Worm (Caenorhabditis elegans) whole organism, L2 larva: ENCODE results near the gene nlp-24.

ENCODE experiments used
- C34F6.9 ChIP-seq: fragments of 150-350 bp; optimal IDR thresholded peaks from 2 replicates; lab custom pipeline; 2014; ENCODE audit warnings: missing biosample characterization, missing genetic modification characterization
- F13H6.1 ChIP-seq: sonication (generic microtip); optimal IDR thresholded peaks from 2 replicates; lab custom pipeline; 2016; ENCODE audit warnings: missing genetic modification characterization, missing compliant biosample characterization
- R02D3.7 ChIP-seq: fragments of 150-350 bp; optimal IDR thresholded peaks from 2 replicates; lab custom pipeline; 2014; ENCODE audit warnings: missing biosample characterization, missing genetic modification characterization
- Y55F3AM.14 ChIP-seq: fragments of 200-800 bp; sonication (Bioruptor generic); optimal IDR thresholded peaks from 2 replicates; lab custom pipeline; 2018; ENCODE audit warnings: mild to moderate bottlenecking, missing genetic modification characterization, missing compliant biosample characterization
- ZK546.5 ChIP-seq: sonication (generic microtip); optimal IDR thresholded peaks from 2 replicates; lab custom pipeline; 2017; ENCODE audit warnings: missing biosample characterization, missing genetic modification characterization
- alr-1 ChIP-seq: fragments of 150-350 bp; optimal IDR thresholded peaks from 2 replicates; lab custom pipeline; 2014; ENCODE audit warnings: missing biosample characterization, missing genetic modification characterization
- aly-2 ChIP-seq: fragments of 150-350 bp; optimal IDR thresholded peaks from 2 replicates; lab custom pipeline; 2014; ENCODE audit warnings: missing biosample characterization, missing genetic modification characterization
- ama-1 ChIP-seq: fragments of 150-350 bp; optimal IDR thresholded peaks from 2 replicates; lab custom pipeline; 2018; ENCODE audit warnings: inconsistent platforms
- blmp-1 ChIP-seq: sonication (generic microtip); optimal IDR thresholded peaks from 2 replicates; lab custom pipeline; 2017; ENCODE audit warnings: missing genetic modification characterization, mild to moderate bottlenecking, missing compliant biosample characterization, antibody characterized with exemption, moderate library complexity; ENCODE audit not compliant: insufficient read depth
- ceh-16 ChIP-seq: fragments of 150-350 bp; optimal IDR thresholded peaks from 2 replicates; lab custom pipeline; 2014; ENCODE audit warnings: missing biosample characterization, missing genetic modification characterization
- ceh-82 ChIP-seq: fragments of 150-350 bp; optimal IDR thresholded peaks from 2 replicates; lab custom pipeline; 2014; ENCODE audit warnings: missing biosample characterization, missing genetic modification characterization
- crh-2 ChIP-seq: sonication (generic microtip); optimal IDR thresholded peaks from 2 replicates; lab custom pipeline; 2017; ENCODE audit warnings: missing biosample characterization, missing genetic modification characterization
- dmd-4 ChIP-seq: sonication (generic microtip); optimal IDR thresholded peaks from 2 replicates; lab custom pipeline; 2017; ENCODE audit warnings: missing biosample characterization, missing genetic modification characterization
- egl-27 ChIP-seq: sonication (generic microtip); optimal IDR thresholded peaks from 3 replicates; lab custom pipeline; 2017; ENCODE audit warnings: missing biosample characterization, missing genetic modification reagents, missing genetic modification characterization
- elt-1 ChIP-seq: fragments of 150-350 bp; optimal IDR thresholded peaks from 2 replicates; lab custom pipeline; 2014; ENCODE audit warnings: missing biosample characterization, missing genetic modification characterization
- elt-3 ChIP-seq: sonication (generic microtip); optimal IDR thresholded peaks from 2 replicates; lab custom pipeline; 2017; ENCODE audit warnings: missing biosample characterization, missing genetic modification characterization
- fos-1 ChIP-seq: fragments of 150-350 bp; optimal IDR thresholded peaks from 2 replicates; lab custom pipeline; 2014; ENCODE audit warnings: missing biosample characterization, missing genetic modification characterization
- gmeb-1 ChIP-seq: fragments of 150-350 bp; optimal IDR thresholded peaks from 2 replicates; lab custom pipeline; 2014; ENCODE audit warnings: missing biosample characterization, missing genetic modification characterization
- lin-11 ChIP-seq: fragments of 150-350 bp; sonication (generic microtip); optimal IDR thresholded peaks from 2 replicates; lab custom pipeline; 2014; ENCODE audit warnings: missing biosample characterization, missing genetic modification characterization, inconsistent platforms, mixed read lengths
- lin-13 ChIP-seq: fragments of 150-350 bp; optimal IDR thresholded peaks from 2 replicates; lab custom pipeline; 2014; ENCODE audit warnings: missing biosample characterization, missing genetic modification reagents, missing genetic modification characterization
- lin-39 ChIP-seq: fragments of 150-350 bp; optimal IDR thresholded peaks from 2 replicates; lab custom pipeline; 2014; ENCODE audit warnings: missing biosample characterization, missing genetic modification reagents, missing genetic modification characterization
- lsy-2 ChIP-seq, 2 experiments: fragments of 150-350 bp in 1 of 2; sonication (generic microtip) in 1 of 2; optimal IDR thresholded peaks; 2 replicates each; lab custom pipeline; 2014 to 2017; ENCODE audit warnings: missing biosample characterization in 2 of 2, missing genetic modification characterization in 2 of 2
- mab-5 ChIP-seq: fragments of 150-350 bp; optimal IDR thresholded peaks from 2 replicates; lab custom pipeline; 2014; ENCODE audit warnings: missing biosample characterization, missing genetic modification characterization
- mbf-1 ChIP-seq: sonication (generic microtip); optimal IDR thresholded peaks from 2 replicates; lab custom pipeline; 2017; ENCODE audit warnings: missing biosample characterization, missing genetic modification characterization
- mdl-1 ChIP-seq, 2 experiments: fragments of 150-350 bp in 1 of 2; sonication (generic microtip) in 1 of 2; optimal IDR thresholded peaks; 2 replicates each; lab custom pipeline; 2017; ENCODE audit warnings: missing biosample characterization in 2 of 2, missing genetic modification characterization in 2 of 2
- nhr-10 ChIP-seq: sonication (generic microtip); optimal IDR thresholded peaks from 2 replicates; lab custom pipeline; 2017; ENCODE audit warnings: missing biosample characterization, missing genetic modification characterization
- nhr-11 ChIP-seq: fragments of 150-350 bp; optimal IDR thresholded peaks from 2 replicates; lab custom pipeline; 2014; ENCODE audit warnings: missing biosample characterization, missing genetic modification characterization
- nhr-12 ChIP-seq: fragments of 150-350 bp; optimal IDR thresholded peaks from 2 replicates; lab custom pipeline; 2014; ENCODE audit warnings: missing biosample characterization, missing genetic modification characterization
- nhr-129 ChIP-seq: fragments of 150-350 bp; optimal IDR thresholded peaks from 2 replicates; lab custom pipeline; 2014; ENCODE audit warnings: missing biosample characterization, missing genetic modification characterization
- nhr-21 ChIP-seq: fragments of 150-350 bp; optimal IDR thresholded peaks from 2 replicates; lab custom pipeline; 2014; ENCODE audit warnings: missing biosample characterization, missing genetic modification characterization
- nhr-23 ChIP-seq: fragments of 150-350 bp; optimal IDR thresholded peaks from 2 replicates; lab custom pipeline; 2014; ENCODE audit warnings: missing biosample characterization, missing genetic modification reagents, missing genetic modification characterization
- nhr-237 ChIP-seq: fragments of 150-350 bp; optimal IDR thresholded peaks from 2 replicates; lab custom pipeline; 2014; ENCODE audit warnings: missing biosample characterization, missing genetic modification characterization
- nhr-25 ChIP-seq: fragments of 150-350 bp; sonication (generic microtip); optimal IDR thresholded peaks from 3 replicates; lab custom pipeline; 2014; ENCODE audit warnings: missing biosample characterization, missing genetic modification characterization
- nhr-6 ChIP-seq: fragments of 150-350 bp; optimal IDR thresholded peaks from 2 replicates; lab custom pipeline; 2014; ENCODE audit warnings: missing biosample characterization, missing genetic modification characterization
- nhr-77 ChIP-seq: fragments of 150-350 bp; optimal IDR thresholded peaks from 2 replicates; lab custom pipeline; 2014; ENCODE audit warnings: missing biosample characterization, missing genetic modification characterization
- peb-1 ChIP-seq: fragments of 150-350 bp; optimal IDR thresholded peaks from 2 replicates; lab custom pipeline; 2014; ENCODE audit warnings: missing biosample characterization, missing genetic modification characterization
- sem-4 ChIP-seq: fragments of 150-350 bp; optimal IDR thresholded peaks from 2 replicates; lab custom pipeline; 2014; ENCODE audit warnings: missing biosample characterization, missing genetic modification reagents, missing genetic modification characterization
- skn-1 ChIP-seq: sonication (generic microtip); optimal IDR thresholded peaks from 2 replicates; lab custom pipeline; 2017; ENCODE audit warnings: missing biosample characterization, missing genetic modification characterization
- sma-3 ChIP-seq: sonication (generic microtip); optimal IDR thresholded peaks from 2 replicates; lab custom pipeline; 2016; ENCODE audit warnings: missing genetic modification reagents, missing genetic modification characterization, missing compliant biosample characterization
- sma-9 ChIP-seq, 2 experiments: fragments of 150-350 bp in 1 of 2; sonication (generic microtip) in 1 of 2; optimal IDR thresholded peaks; 2 replicates each; lab custom pipeline; 2014 to 2016; ENCODE audit warnings: missing genetic modification characterization in 2 of 2, mild to moderate bottlenecking in 1 of 2, missing biosample characterization in 1 of 2, missing compliant biosample characterization in 1 of 2, missing genetic modification reagents in 1 of 2, moderate library complexity in 1 of 2
- snpc-4 ChIP-seq: fragments of 150-350 bp; optimal IDR thresholded peaks from 2 replicates; lab custom pipeline; 2014; ENCODE audit warnings: missing biosample characterization, missing genetic modification characterization
- unc-39 ChIP-seq: fragments of 150-350 bp; optimal IDR thresholded peaks from 2 replicates; lab custom pipeline; 2014; ENCODE audit warnings: missing biosample characterization, missing genetic modification characterization
- unc-55 ChIP-seq: fragments of 150-350 bp; sonication (generic microtip); optimal IDR thresholded peaks from 3 replicates; lab custom pipeline; 2014; ENCODE audit warnings: missing biosample characterization, missing genetic modification reagents, missing genetic modification characterization
- unc-62 ChIP-seq: fragments of 150-350 bp; optimal IDR thresholded peaks from 2 replicates; lab custom pipeline; 2014; ENCODE audit warnings: missing biosample characterization, missing genetic modification reagents, missing genetic modification characterization
- zag-1 ChIP-seq: fragments of 150-350 bp; optimal IDR thresholded peaks from 2 replicates; lab custom pipeline; 2014; ENCODE audit warnings: missing biosample characterization, missing genetic modification characterization
- ztf-1 ChIP-seq: fragments of 200-800 bp; sonication (Bioruptor generic); conservative IDR thresholded peaks from 2 replicates; pipeline ENCODE4 v1.3.6; 2022; ENCODE audit warnings: missing genetic modification characterization, missing compliant biosample characterization
- ztf-11 ChIP-seq: sonication (generic microtip); optimal IDR thresholded peaks from 2 replicates; lab custom pipeline; 2017; ENCODE audit warnings: missing biosample characterization, missing genetic modification characterization
- ztf-4 ChIP-seq: fragments of 150-350 bp; optimal IDR thresholded peaks from 2 replicates; lab custom pipeline; 2014; ENCODE audit warnings: missing biosample characterization, missing genetic modification characterization

The nlp-24 gene

DNA sequence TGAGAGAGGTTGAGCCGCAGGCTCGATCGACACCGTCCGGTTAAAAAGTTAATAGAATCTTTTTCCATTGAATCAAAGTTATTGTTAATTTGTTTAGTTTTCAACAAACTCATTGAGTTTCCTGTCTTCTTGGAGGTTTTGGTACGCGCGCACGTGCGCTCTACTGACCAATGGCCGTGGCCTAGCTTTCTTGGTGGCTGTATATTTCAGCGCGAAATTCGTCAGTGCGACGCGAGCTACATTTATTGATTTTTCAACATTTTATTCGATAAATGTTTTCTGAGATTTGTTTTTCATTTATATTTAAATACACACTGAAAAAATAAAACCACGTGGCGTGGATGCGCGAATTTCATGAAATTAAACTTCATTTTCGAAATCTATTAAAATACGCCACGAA, 28.0 kb downstream of the nlp-24 start, which contains the start of gene bir-1:
bir-1 (plus strand) TSS at position 312 of the 400 bp plus-strand sequence.
- no peak for TF ChIP-seq zag-1
- TF ChIP-seq C34F6.9: peak; percentile 91
- TF ChIP-seq nhr-10 (tag; lab: Kevin White, UChicago): no peak
- no peak for TF ChIP-seq mab-5 (tag; lab: Kevin White, UChicago)
- no peak for TF ChIP-seq lin-39 (tag; lab: Kevin White, UChicago)
- peak; percentile 58 for TF ChIP-seq nhr-25 (tag; lab: Kevin White, UChicago)
- no peak for TF ChIP-seq ceh-82 (tag; lab: Kevin White, UChicago)
- peak; percentile 90 for TF ChIP-seq unc-55 (GFP tag; lab: Kevin White, UChicago)
- TF ChIP-seq nhr-77: no peak
- no peak for TF ChIP-seq mbf-1 (tag; lab: Kevin White, UChicago)
- TF ChIP-seq peb-1: no peak
- no peak for TF ChIP-seq nhr-23 (tag; lab: Kevin White, UChicago)
- no peak for TF ChIP-seq nhr-237 (tag; lab: Kevin White, UChicago)
- no peak for TF ChIP-seq Y55F3AM.14 (GFP tag; lab: Kevin White, UChicago)
- peak; percentile 46 for TF ChIP-seq sma-3 (GFP tag; lab: Kevin White, UChicago)
- TF ChIP-seq elt-3 (tag; lab: Kevin White, UChicago): no peak
- no peak for TF ChIP-seq aly-2 (tag; lab: Kevin White, UChicago)
- TF ChIP-seq elt-1 (tag; lab: Kevin White, UChicago): no peak
- TF ChIP-seq sma-9 (GFP tag; optimal IDR thresholded peaks at IDR 0.05; lab: Kevin White, UChicago): peak; percentile 69
- TF ChIP-seq sma-9 (tag; optimal IDR thresholded peaks at IDR 0.05; lab: Kevin White, UChicago): no peak
- peak; percentile 58 for TF ChIP-seq nhr-129 (tag; lab: Kevin White, UChicago)
- TF ChIP-seq ama-1 (lab: Kevin White, UChicago): no peak
- no peak for TF ChIP-seq blmp-1 (tag; lab: Kevin White, UChicago)
- no peak for TF ChIP-seq lin-11 (tag; lab: Kevin White, UChicago)
- no peak for TF ChIP-seq alr-1
- no peak for TF ChIP-seq nhr-12 (tag; lab: Kevin White, UChicago)
- no peak for TF ChIP-seq unc-39
- peak in 1 of 2 experiments; percentile 77 for TF ChIP-seq lsy-2 (tag; optimal IDR thresholded peaks at IDR 0.05; lab: Kevin White, UChicago)
- TF ChIP-seq nhr-6 (tag; lab: Kevin White, UChicago): no peak
- no peak for TF ChIP-seq nhr-11 (tag; lab: Kevin White, UChicago)
- TF ChIP-seq dmd-4 (tag; lab: Kevin White, UChicago): no peak
- no peak for TF ChIP-seq R02D3.7 (tag; lab: Kevin White, UChicago)
- peak; percentile 68 for TF ChIP-seq crh-2 (tag; lab: Kevin White, UChicago)
- no peak for TF ChIP-seq skn-1 (tag; lab: Kevin White, UChicago)
- no peak for TF ChIP-seq nhr-21 (tag; lab: Kevin White, UChicago)
- TF ChIP-seq ztf-11 (tag; lab: Kevin White, UChicago): no peak
- TF ChIP-seq sem-4 (tag; lab: Kevin White, UChicago): no peak
- TF ChIP-seq ztf-4: no peak
- TF ChIP-seq lin-13 (GFP tag; lab: Kevin White, UChicago): peak; percentile 70
- TF ChIP-seq ZK546.5 (tag; lab: Kevin White, UChicago): no peak
- no peak for TF ChIP-seq unc-62
- TF ChIP-seq F13H6.1 (tag; lab: Kevin White, UChicago): peak; percentile 46
- TF ChIP-seq snpc-4 (tag; lab: Kevin White, UChicago): no peak
- no peak for TF ChIP-seq ztf-1 (GFP tag; lab: Robert Waterston, UW)
- peak; percentile 44 to 75 for TF ChIP-seq mdl-1 (tag; optimal IDR thresholded peaks at IDR 0.05; lab: Kevin White, UChicago)
- TF ChIP-seq gmeb-1 (tag; lab: Kevin White, UChicago): peak; percentile 59
- no peak for TF ChIP-seq ceh-16 (tag; lab: Kevin White, UChicago)
- TF ChIP-seq fos-1 (tag; lab: Kevin White, UChicago): peak; percentile 55
- TF ChIP-seq egl-27 (tag; lab: Kevin White, UChicago): no peak
